Worm (Caenorhabditis elegans): ENCODE data around the gene col-42.

The col-42 gene

DNA sequence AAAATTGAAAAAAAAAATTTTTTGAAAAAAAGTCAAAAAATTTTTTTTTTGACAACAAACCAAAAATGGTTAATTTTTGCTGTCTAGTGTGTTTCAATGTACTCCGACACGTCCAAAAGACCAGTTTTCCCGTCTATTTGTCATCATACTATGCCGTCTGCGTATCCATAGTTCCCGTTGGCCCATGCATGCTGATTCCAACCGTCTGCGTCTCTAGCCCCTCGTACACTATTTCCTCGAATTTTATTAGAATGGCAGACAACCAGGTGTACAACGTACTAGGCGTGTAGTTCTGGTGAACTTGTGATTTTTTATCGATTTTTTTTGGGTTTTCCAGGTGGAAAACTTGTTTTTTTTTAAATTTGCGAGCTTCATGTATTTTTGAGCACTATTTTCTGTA, 23.8 kb upstream of the col-42 start:
- TF ChIP-seq lin-15B (tag; optimal IDR thresholded peaks at IDR 0.05): peak; percentile 26
- peak; percentile 45 for TF ChIP-seq jun-1 (tag; optimal IDR thresholded peaks at IDR 0.05)
- TF ChIP-seq nhr-25 (tag; optimal IDR thresholded peaks at IDR 0.05): peak; percentile 70
- TF ChIP-seq ceh-28 (tag; optimal IDR thresholded peaks at IDR 0.05): peak; percentile 74
- TF ChIP-seq pha-4 (tag; optimal IDR thresholded peaks at IDR 0.05): peak; percentile 83
- TF ChIP-seq egl-5 (tag; optimal IDR thresholded peaks at IDR 0.05): no peak
- TF ChIP-seq pqm-1 (tag; optimal IDR thresholded peaks at IDR 0.05): peak; percentile 74
- TF ChIP-seq lsy-12 (tag; optimal IDR thresholded peaks at IDR 0.05): no peak
- TF ChIP-seq fkh-10 (GFP tag; optimal IDR thresholded peaks at IDR 0.05): no peak
- TF ChIP-seq snpc-4 (tag; optimal IDR thresholded peaks at IDR 0.05): peak; percentile 6
- TF ChIP-seq nfya-1 (tag; optimal IDR thresholded peaks at IDR 0.05; ENCODE audit: insufficient read depth): peak; percentile 63
- TF ChIP-seq nhr-237 (tag; optimal IDR thresholded peaks at IDR 0.05): no peak
- TF ChIP-seq elt-2 (tag; optimal IDR thresholded peaks at IDR 0.05): peak; percentile 73
- TF ChIP-seq skn-1 (tag; optimal IDR thresholded peaks at IDR 0.05): peak; percentile 98
- TF ChIP-seq nhr-23 (tag; optimal IDR thresholded peaks at IDR 0.05): peak; percentile 17

DNA sequence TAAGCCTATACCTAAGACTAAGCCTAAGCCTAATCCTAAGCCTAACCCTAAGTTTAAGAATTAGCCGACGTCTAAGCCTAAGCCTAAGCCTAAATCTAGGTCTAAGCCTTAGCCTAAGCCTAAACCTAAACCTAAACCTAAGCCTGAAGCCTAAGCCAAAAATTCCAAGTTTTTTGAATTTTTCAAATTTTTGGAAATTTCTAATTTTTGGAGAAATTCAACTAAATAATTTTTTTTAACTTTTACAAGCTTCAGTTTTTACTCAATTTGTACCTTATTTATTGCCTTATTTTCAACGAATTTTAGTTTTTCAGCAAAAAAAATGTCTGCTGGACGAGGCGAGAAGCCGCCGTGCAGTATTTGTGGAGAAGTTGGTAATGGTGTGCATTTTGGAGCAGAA, 22.0 kb upstream of the col-42 start, which contains the start of gene nhr-70:
Gene nhr-70, plus strand, starts transcription at position 301 of the 400 bp plus-strand sequence.
- TF ChIP-seq jun-1 (tag; optimal IDR thresholded peaks at IDR 0.05) (no peak), hmg-11 (tag; optimal IDR thresholded peaks at IDR 0.05) (no peak)

DNA sequence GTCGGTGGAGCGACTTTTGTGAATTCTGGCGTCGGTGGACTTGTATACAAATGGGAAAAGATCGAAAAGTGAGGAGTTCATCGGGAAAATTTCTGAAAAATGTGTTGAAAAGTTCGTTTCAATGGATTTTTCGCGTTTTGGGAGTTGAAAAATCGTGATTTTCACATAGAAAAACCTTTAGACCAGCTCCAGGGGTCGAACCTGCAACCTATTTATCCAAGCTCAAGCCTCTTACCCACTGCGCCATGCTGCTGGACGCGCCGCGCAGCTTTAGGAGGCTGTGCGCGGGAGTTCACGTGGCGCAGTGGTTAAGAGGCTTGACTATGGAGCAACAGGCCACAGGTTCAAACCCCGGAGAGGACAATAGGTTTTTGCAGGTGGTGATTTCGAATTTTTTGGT, 15.8 kb upstream of the col-42 start, which contains the start of gene Y69H2.1:
Gene Y69H2.1, minus strand, starts transcription at position 101 of the 400 bp plus-strand sequence.
- TF ChIP-seq eor-1 (tag; optimal IDR thresholded peaks at IDR 0.05): no peak
- no peak for TF ChIP-seq mml-1 (tag; optimal IDR thresholded peaks at IDR 0.05)
- no peak for TF ChIP-seq nfya-1 (tag; optimal IDR thresholded peaks at IDR 0.05; ENCODE audit: insufficient read depth)
- TF ChIP-seq nhr-12 (tag; optimal IDR thresholded peaks at IDR 0.05): no peak
- no peak for TF ChIP-seq fkh-2 (tag; optimal IDR thresholded peaks at IDR 0.05)
- TF ChIP-seq lin-15B (tag; optimal IDR thresholded peaks at IDR 0.05): no peak
- TF ChIP-seq tbx-2 (tag; optimal IDR thresholded peaks at IDR 0.05): no peak

DNA sequence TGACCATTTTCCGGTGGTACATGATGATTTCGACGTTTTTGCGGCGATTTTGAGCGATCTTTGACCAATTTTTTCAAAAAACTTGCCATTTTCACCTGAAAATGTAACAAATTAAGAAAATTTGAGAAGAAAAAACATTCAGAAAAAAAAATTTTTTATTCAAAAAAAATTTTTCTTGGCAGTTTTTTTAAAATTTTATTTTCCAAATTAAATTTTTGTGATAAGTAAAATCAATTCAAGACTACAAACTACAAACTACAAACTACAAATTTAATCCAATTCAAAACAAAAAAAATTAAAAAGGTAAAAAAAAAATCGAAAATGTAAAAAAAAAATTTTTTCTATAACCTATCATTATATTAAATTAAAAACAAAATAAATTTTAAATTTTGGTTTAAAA, 11.5 kb upstream of the col-42 start, which contains the start of gene Y69H2.15:
Gene Y69H2.15, minus strand, starts transcription at position 101 of the 400 bp plus-strand sequence.
- TF ChIP-seq skn-1 (tag; optimal IDR thresholded peaks at IDR 0.05) (no peak), pha-4 (tag; optimal IDR thresholded peaks at IDR 0.05) (no peak), lin-39 (tag; optimal IDR thresholded peaks at IDR 0.05) (no peak)

DNA sequence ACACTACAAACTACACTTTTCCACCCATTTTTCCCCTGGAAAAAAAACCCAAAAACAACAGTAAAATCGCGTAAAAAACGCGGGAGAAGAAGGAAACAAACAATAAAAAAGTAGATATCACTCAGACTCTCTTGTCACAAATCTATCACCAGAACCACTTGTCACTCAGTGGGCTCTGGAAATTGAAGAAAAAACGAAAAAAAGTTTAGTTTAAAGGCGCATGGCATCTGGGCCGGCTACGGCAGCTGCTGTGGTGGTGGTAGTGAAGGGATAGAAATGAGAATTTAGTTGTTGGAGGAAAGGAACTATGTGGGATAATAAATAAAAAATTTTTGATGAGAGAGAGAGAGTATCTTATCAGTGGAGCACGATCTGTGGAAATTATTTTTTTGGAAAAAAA, 10.8 kb upstream of the col-42 start:
- TF ChIP-seq elt-3 (tag; optimal IDR thresholded peaks at IDR 0.05) (no peak), egl-27 (tag; optimal IDR thresholded peaks at IDR 0.05) (no peak), egl-5 (tag; optimal IDR thresholded peaks at IDR 0.05) (no peak), nfya-1 (tag; optimal IDR thresholded peaks at IDR 0.05; ENCODE audit: insufficient read depth) (peak; percentile 3)

DNA sequence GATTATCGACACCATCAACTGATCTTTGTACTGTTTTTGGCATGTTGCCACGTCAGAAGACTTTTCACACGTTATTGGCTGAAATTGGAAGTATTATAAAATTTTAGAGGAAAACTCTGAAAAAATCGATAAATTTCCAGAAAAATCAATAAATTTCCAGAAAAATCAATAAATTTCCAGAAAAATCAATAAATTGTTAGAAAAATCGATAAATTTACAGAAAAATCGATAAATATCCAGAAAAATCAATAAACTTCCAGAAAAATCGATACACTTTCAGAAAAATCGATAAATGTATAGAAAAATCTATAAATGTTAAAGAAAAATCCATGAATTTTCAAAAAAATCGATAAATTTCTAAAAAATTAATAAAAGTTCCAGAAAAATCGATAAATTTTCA, 9.4 kb upstream of the col-42 start:
- TF ChIP-seq ceh-28 (tag; optimal IDR thresholded peaks at IDR 0.05) (peak; percentile 93), nfya-1 (tag; optimal IDR thresholded peaks at IDR 0.05; ENCODE audit: insufficient read depth) (no peak)

DNA sequence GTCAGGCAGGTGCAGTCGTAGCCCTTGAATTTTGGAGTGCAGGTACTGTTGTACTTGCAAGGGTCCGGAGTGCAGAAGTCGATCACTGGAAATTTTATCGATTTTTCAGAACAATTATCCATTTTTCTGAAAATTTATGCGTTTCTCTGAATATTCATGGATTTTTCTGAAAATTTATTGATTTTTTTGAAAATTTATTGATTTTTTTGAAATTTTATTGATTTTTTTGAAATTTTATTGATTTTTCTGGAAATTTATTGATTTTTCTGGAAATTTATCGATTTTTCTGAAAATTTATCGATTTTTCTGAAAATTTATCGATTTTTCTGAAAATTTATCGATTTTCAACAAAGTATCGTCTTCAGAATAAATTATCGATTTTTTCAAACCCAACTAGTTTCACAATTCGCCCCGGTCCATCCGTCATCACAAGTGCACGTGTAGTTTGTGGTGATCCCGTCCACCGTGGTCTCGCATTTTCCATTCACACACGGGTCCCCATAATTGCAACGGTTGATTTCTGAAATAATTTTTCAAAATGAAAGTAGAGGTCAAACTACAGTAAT, 6.2 kb upstream of the col-42 start:
- TF ChIP-seq nhr-67 (tag; optimal IDR thresholded peaks at IDR 0.05): no peak
- TF ChIP-seq ceh-82 (tag; optimal IDR thresholded peaks at IDR 0.05): no peak
- TF ChIP-seq pha-4 (tag; optimal IDR thresholded peaks at IDR 0.05): no peak
- TF ChIP-seq ama-1 (optimal IDR thresholded peaks at IDR 0.05): no peak
- no peak for TF ChIP-seq egl-27 (tag; optimal IDR thresholded peaks at IDR 0.05)
- TF ChIP-seq nhr-43 (tag; optimal IDR thresholded peaks at IDR 0.05; ENCODE audit: poor library complexity, severe bottlenecking): no peak
- TF ChIP-seq lin-39 (tag; optimal IDR thresholded peaks at IDR 0.05): no peak
- peak; percentile 91 for TF ChIP-seq ceh-28 (tag; optimal IDR thresholded peaks at IDR 0.05)
